Worm (Caenorhabditis elegans): Measurements from ENCODE around the gene catp-7.
A peak's percentile ranks its signal among the peaks of the same experiment; 100 is the strongest.

Gene catp-7

ce11 chrIV:8627328-8627727 is 41.5 kb downstream of the catp-7 start, which contains the start of gene F42A9.11 (continued):
- TF ChIP-seq nhr-23 (tag; optimal IDR thresholded peaks at IDR 0.05) (no peak), ztf-1 (GFP tag; conservative IDR thresholded peaks at IDR 0.05) (no peak), mab-5 (tag; optimal IDR thresholded peaks at IDR 0.05) (no peak), lsy-2 (tag; optimal IDR thresholded peaks at IDR 0.05) (peak in 1 of 2 experiments; percentile 1), egl-27 (tag; optimal IDR thresholded peaks at IDR 0.05) (peak; percentile 16), nhr-6 (tag; optimal IDR thresholded peaks at IDR 0.05) (no peak), lin-13 (GFP tag; optimal IDR thresholded peaks at IDR 0.05) (no peak), skn-1 (tag; optimal IDR thresholded peaks at IDR 0.05) (no peak), snpc-4 (tag; optimal IDR thresholded peaks at IDR 0.05) (no peak), C34F6.9 (tag; optimal IDR thresholded peaks at IDR 0.05) (peak; percentile 46)

- no peak for TF ChIP-seq dmd-4 (tag; optimal IDR thresholded peaks at IDR 0.05)
These were observed 42.5 kb downstream of the catp-7 start for ce11 chrIV:8628262-8628661.

- peak; percentile 61 for TF ChIP-seq ztf-4 (tag; optimal IDR thresholded peaks at IDR 0.05)
- peak; percentile 56 for TF ChIP-seq sem-4 (tag; optimal IDR thresholded peaks at IDR 0.05)
- TF ChIP-seq mbf-1 (tag; optimal IDR thresholded peaks at IDR 0.05): no peak
- TF ChIP-seq unc-55 (GFP tag; optimal IDR thresholded peaks at IDR 0.05): peak; percentile 65
- TF ChIP-seq mdl-1 (tag; optimal IDR thresholded peaks at IDR 0.05): peak in 1 of 2 experiments; percentile 36
- peak; percentile 83 for TF ChIP-seq nhr-129 (tag; optimal IDR thresholded peaks at IDR 0.05)
- peak; percentile 35 to 59 for TF ChIP-seq lsy-2 (tag; optimal IDR thresholded peaks at IDR 0.05)
- TF ChIP-seq C34F6.9 (tag; optimal IDR thresholded peaks at IDR 0.05): peak; percentile 59
- TF ChIP-seq Y55F3AM.14 (GFP tag; optimal IDR thresholded peaks at IDR 0.05): no peak
- peak; percentile 63 for TF ChIP-seq sma-9 (GFP tag; optimal IDR thresholded peaks at IDR 0.05)
- no peak for TF ChIP-seq sma-9 (tag; optimal IDR thresholded peaks at IDR 0.05)
- TF ChIP-seq snpc-4 (tag; optimal IDR thresholded peaks at IDR 0.05): peak; percentile 39
- TF ChIP-seq F13H6.1 (tag; optimal IDR thresholded peaks at IDR 0.05): peak; percentile 86
- TF ChIP-seq alr-1 (tag; optimal IDR thresholded peaks at IDR 0.05): no peak
- peak; percentile 59 for TF ChIP-seq crh-2 (tag; optimal IDR thresholded peaks at IDR 0.05)
These were observed 43.8 kb downstream of the catp-7 start for ce11 chrIV:8629609-8630052.

- no peak for TF ChIP-seq C34F6.9 (tag; optimal IDR thresholded peaks at IDR 0.05)
- TF ChIP-seq sma-3 (GFP tag; optimal IDR thresholded peaks at IDR 0.05): no peak
- no peak for TF ChIP-seq ztf-4 (tag; optimal IDR thresholded peaks at IDR 0.05)
- no peak for TF ChIP-seq nhr-129 (tag; optimal IDR thresholded peaks at IDR 0.05)
- TF ChIP-seq lin-11 (tag; optimal IDR thresholded peaks at IDR 0.05): no peak
- no peak for TF ChIP-seq lsy-2 (tag; optimal IDR thresholded peaks at IDR 0.05)
- TF ChIP-seq ztf-11 (tag; optimal IDR thresholded peaks at IDR 0.05): no peak
- TF ChIP-seq lin-39 (tag; optimal IDR thresholded peaks at IDR 0.05): no peak
- no peak for TF ChIP-seq unc-55 (GFP tag; optimal IDR thresholded peaks at IDR 0.05)
- no peak for TF ChIP-seq elt-3 (tag; optimal IDR thresholded peaks at IDR 0.05)
- TF ChIP-seq zag-1 (tag; optimal IDR thresholded peaks at IDR 0.05): no peak
- no peak for TF ChIP-seq skn-1 (tag; optimal IDR thresholded peaks at IDR 0.05)
- TF ChIP-seq R02D3.7 (tag; optimal IDR thresholded peaks at IDR 0.05): no peak
- TF ChIP-seq nhr-21 (tag; optimal IDR thresholded peaks at IDR 0.05): no peak
- no peak for TF ChIP-seq aly-2 (tag; optimal IDR thresholded peaks at IDR 0.05)
- no peak for TF ChIP-seq nhr-6 (tag; optimal IDR thresholded peaks at IDR 0.05)
- no peak for TF ChIP-seq mab-5 (tag; optimal IDR thresholded peaks at IDR 0.05)
- TF ChIP-seq egl-27 (tag; optimal IDR thresholded peaks at IDR 0.05): no peak
- TF ChIP-seq ceh-16 (tag; optimal IDR thresholded peaks at IDR 0.05): no peak
These were observed 44.5 kb downstream of the catp-7 start for ce11 chrIV:8630243-8630642.

- TF ChIP-seq lin-39 (tag; optimal IDR thresholded peaks at IDR 0.05) (no peak), ztf-1 (GFP tag; conservative IDR thresholded peaks at IDR 0.05) (no peak), mdl-1 (tag; optimal IDR thresholded peaks at IDR 0.05) (no peak), snpc-4 (tag; optimal IDR thresholded peaks at IDR 0.05) (no peak), skn-1 (tag; optimal IDR thresholded peaks at IDR 0.05) (no peak), fos-1 (tag; optimal IDR thresholded peaks at IDR 0.05) (no peak), ZK546.5 (tag; optimal IDR thresholded peaks at IDR 0.05) (no peak)
These were observed 45.2 kb downstream of the catp-7 start, which contains the start of gene dgk-4 for ce11 chrIV:8631033-8631432. TSS of gene dgk-4 (plus strand) at chrIV:8631333.

Data from whole organism, L2 larva.